Fruit fly (Drosophila melanogaster): ENCODE measurements around the gene Usp32.

Usp32 gene

DNA sequence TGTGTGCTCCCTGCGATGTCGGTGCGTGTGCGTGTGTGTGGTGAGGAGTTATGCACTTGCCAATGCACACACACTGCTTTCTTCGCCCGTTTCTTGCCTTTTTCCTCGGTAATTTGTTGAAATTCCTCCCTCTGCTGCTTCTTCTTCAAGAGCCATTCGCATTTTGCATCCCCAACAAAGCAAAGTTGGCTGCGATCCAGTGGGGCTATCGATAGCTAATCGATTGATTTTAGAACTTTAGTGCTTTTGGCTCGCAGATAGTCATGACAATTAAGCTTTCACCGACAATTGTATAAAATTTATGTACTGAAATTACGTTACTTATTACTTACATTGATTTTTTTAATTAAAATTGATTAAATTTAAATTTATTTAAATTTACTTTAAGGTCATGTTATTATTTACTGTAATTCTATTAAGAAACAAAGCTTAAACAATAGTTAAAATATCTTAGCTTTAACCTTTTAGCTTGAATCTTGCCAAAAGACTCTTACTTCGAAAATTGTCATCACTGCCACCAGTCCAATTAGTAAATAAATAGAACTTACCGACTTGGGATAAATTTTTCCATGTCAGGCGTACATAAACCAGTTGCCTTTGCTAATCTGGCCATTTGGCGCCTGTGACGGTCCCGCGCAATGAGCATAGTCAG, 36.7 kb upstream of the Usp32 start, which contains the start of the genes trc and CG32221 (continued):
- TF ChIP-seq gfzf (GFP tag; optimal IDR thresholded peaks at IDR 0.05) (no peak), CG32767 (GFP tag; IDR thresholded peaks at IDR 0.05) (no peak), onecut (GFP tag; IDR thresholded peaks at IDR 0.05) (peak; percentile 71), zf30C (GFP tag; optimal IDR thresholded peaks at IDR 0.05) (no peak), Hr39 (optimal IDR thresholded peaks at IDR 0.05) (no peak), dimm (GFP tag; IDR thresholded peaks at IDR 0.05) (no peak), CG11456 (GFP tag; IDR thresholded peaks at IDR 0.05) (peak; percentile 57; the same call in 2 of the 3 replicates), hth (optimal IDR thresholded peaks at IDR 0.05) (no peak), CG3281 (GFP tag; optimal IDR thresholded peaks at IDR 0.05) (peak; percentile 41), CG4854 (GFP tag; optimal IDR thresholded peaks at IDR 0.05) (no peak), zen2 (GFP tag; IDR thresholded peaks at IDR 0.05; ENCODE audit: partially characterized antibody) (no peak), ftz-f1 (GFP tag; optimal IDR thresholded peaks at IDR 0.05) (no peak), CG6175 (GFP tag; IDR thresholded peaks at IDR 0.05) (no peak), hbn (GFP tag; IDR thresholded peaks at IDR 0.05; ENCODE audit: partially characterized antibody) (peak; percentile 40; the same call in 1 of the 2 replicates), Fer3 (tag; optimal IDR thresholded peaks at IDR 0.05) (no peak), tll (GFP tag; optimal IDR thresholded peaks at IDR 0.05) (no peak), yki (optimal IDR thresholded peaks at IDR 0.05) (no peak), D19A (tag; optimal IDR thresholded peaks at IDR 0.05) (no peak), ken (GFP tag; IDR thresholded peaks at IDR 0.05) (peak; percentile 53; the same call in 2 of the 3 replicates), dati (GFP tag; IDR thresholded peaks at IDR 0.05) (no peak), jigr1 (GFP tag; IDR thresholded peaks at IDR 0.05) (no peak), lola (GFP tag; optimal IDR thresholded peaks at IDR 0.05) (peak in 1 of 3 experiments; percentile 32), HLH4C (GFP tag; IDR thresholded peaks at IDR 0.05; ENCODE audit: partially characterized antibody) (peak; percentile 59), Sox102F (GFP tag; optimal IDR thresholded peaks at IDR 0.05) (no peak), Dek (tag; optimal IDR thresholded peaks at IDR 0.05) (peak; percentile 65), Lpt (GFP tag; optimal IDR thresholded peaks at IDR 0.05) (no peak), ase (GFP tag; IDR thresholded peaks at IDR 0.05) (no peak), odd (GFP tag; optimal IDR thresholded peaks at IDR 0.05) (no peak), dan (GFP tag; IDR thresholded peaks at IDR 0.05) (no peak), Mad (GFP tag; optimal IDR thresholded peaks at IDR 0.05) (no peak), CG8359 (GFP tag; optimal IDR thresholded peaks at IDR 0.05; ENCODE audit: borderline replicate concordance) (no peak), CG12769 (tag; optimal IDR thresholded peaks at IDR 0.05) (no peak), bsh (GFP tag; optimal IDR thresholded peaks at IDR 0.05) (no peak), CG2875 (GFP tag; optimal IDR thresholded peaks at IDR 0.05) (no peak), scrt (GFP tag; optimal IDR thresholded peaks at IDR 0.05) (no peak), otp (GFP tag; IDR thresholded peaks at IDR 0.05) (no peak), CG13624 (GFP tag; optimal IDR thresholded peaks at IDR 0.05) (no peak), CG17328 (GFP tag; IDR thresholded peaks at IDR 0.05) (peak; percentile 45; the same call in 1 of the 2 replicates), sc (optimal IDR thresholded peaks at IDR 0.05) (no peak), sc (GFP tag; optimal IDR thresholded peaks at IDR 0.05) (peak; percentile 20), CG31388 (GFP tag; optimal IDR thresholded peaks at IDR 0.05) (no peak), CHES-1-like (GFP tag; optimal IDR thresholded peaks at IDR 0.05) (peak; percentile 15), prd (optimal IDR thresholded peaks at IDR 0.05) (no peak), prd (GFP tag; IDR thresholded peaks at IDR 0.05) (no peak), Dfd (GFP tag; optimal IDR thresholded peaks at IDR 0.05) (no peak), Oli (tag; optimal IDR thresholded peaks at IDR 0.05) (peak; percentile 8), CG15011 (GFP tag; optimal IDR thresholded peaks at IDR 0.05) (no peak), emc (GFP tag; optimal IDR thresholded peaks at IDR 0.05) (no peak), gt (GFP tag; IDR thresholded peaks at IDR 0.05) (0 out of 2 replicates have a peak, but pooled peaks have one; percentile 29), Opbp (GFP tag; IDR thresholded peaks at IDR 0.05; ENCODE audit: partially characterized antibody) (peak; percentile 100), pfk (GFP tag; optimal IDR thresholded peaks at IDR 0.05) (peak; percentile 56)

Measured in whole organism, embryonic.